Fruit fly (Drosophila melanogaster) whole organism, embryonic: ENCODE results near the gene Mical.
A peak's percentile ranks its signal among the peaks of the same experiment; 100 is the strongest.

ENCODE experiments used
- Adf1 ChIP-seq: fragments of 200-800 bp; sonication (Bioruptor generic); IDR thresholded peaks from 2 replicates; pipeline ENCODE4 v1.3.6; 2022; ENCODE audit warnings: missing biosample characterization, missing genetic modification characterization
- CG1024 ChIP-seq: fragments of 200-800 bp; sonication (Bioruptor generic); IDR thresholded peaks from 2 replicates; pipeline ENCODE4 v1.3.6; 2022; ENCODE audit warnings: missing biosample characterization, missing genetic modification characterization
- CG10267 ChIP-seq: fragments of 200-800 bp; sonication (Bioruptor generic); optimal IDR thresholded peaks from 2 replicates; lab custom pipeline; 2018; ENCODE audit warnings: missing biosample characterization, mild to moderate bottlenecking, missing genetic modification characterization, moderate library complexity
- CG10321 ChIP-seq: fragments of 200-800 bp; sonication (Bioruptor generic); IDR thresholded peaks from 2 replicates; pipeline ENCODE4 v1.3.6; 2022; ENCODE audit warnings: missing biosample characterization, missing genetic modification characterization
- CG11085 ChIP-seq: fragments of 200-800 bp; sonication (Bioruptor generic); IDR thresholded peaks from 2 replicates; pipeline ENCODE4 v1.3.6; 2022; ENCODE audit warnings: missing biosample characterization, missing genetic modification characterization
- CG12236 ChIP-seq: fragments of 200-800 bp; sonication (Bioruptor generic); optimal IDR thresholded peaks from 2 replicates; lab custom pipeline; 2016; ENCODE audit warnings: missing biosample characterization, missing genetic modification characterization
- CG12659 ChIP-seq: fragments of 200-800 bp; sonication (Bioruptor generic); optimal IDR thresholded peaks from 3 replicates; lab custom pipeline; 2017; ENCODE audit warnings: mild to moderate bottlenecking, missing biosample characterization, missing genetic modification reagents, missing genetic modification characterization
- CG14710 ChIP-seq: fragments of 200-800 bp; sonication (Bioruptor generic); optimal IDR thresholded peaks from 3 replicates; lab custom pipeline; 2019; ENCODE audit warnings: missing biosample characterization, mild to moderate bottlenecking, missing genetic modification characterization, moderate library complexity
- CG16779 ChIP-seq: fragments of 200-800 bp; sonication (Bioruptor generic); IDR thresholded peaks from 2 replicates; pipeline ENCODE4 v1.3.6; 2022; ENCODE audit warnings: missing biosample characterization, missing genetic modification characterization
- CG17802 ChIP-seq: fragments of 200-800 bp; sonication (Bioruptor generic); optimal IDR thresholded peaks from 2 replicates; lab custom pipeline; 2018; ENCODE audit warnings: missing biosample characterization, mild to moderate bottlenecking, missing genetic modification characterization, moderate library complexity
- CG18476 ChIP-seq: fragments of 200-800 bp; sonication (Bioruptor generic); optimal IDR thresholded peaks from 2 replicates; lab custom pipeline; 2016; ENCODE audit warnings: missing biosample characterization, mild to moderate bottlenecking, missing genetic modification characterization
- CG2129 ChIP-seq: fragments of 200-800 bp; sonication (Bioruptor generic); IDR thresholded peaks from 2 replicates; pipeline ENCODE4 v1.3.6; 2022; ENCODE audit warnings: missing biosample characterization, missing genetic modification characterization; ENCODE audit not compliant: partially characterized antibody
- CG30431 ChIP-seq: fragments of 200-800 bp; sonication (Bioruptor generic); optimal IDR thresholded peaks from 2 replicates; lab custom pipeline; 2017; ENCODE audit warnings: missing biosample characterization, missing genetic modification characterization
- CG31224 ChIP-seq: fragments of 200-800 bp; sonication (Bioruptor generic); IDR thresholded peaks from 2 replicates; pipeline ENCODE4 v1.3.6; 2022; ENCODE audit warnings: missing biosample characterization, missing genetic modification characterization
- CG31365 ChIP-seq: fragments of 200-800 bp; sonication (Bioruptor generic); optimal IDR thresholded peaks from 2 replicates; lab custom pipeline; 2018; ENCODE audit warnings: missing biosample characterization, mild to moderate bottlenecking, missing genetic modification characterization
- CG33213 ChIP-seq: fragments of 200-800 bp; sonication (Bioruptor generic); optimal IDR thresholded peaks from 3 replicates; lab custom pipeline; 2016; ENCODE audit warnings: missing biosample characterization, missing genetic modification characterization
- CG5180 ChIP-seq: fragments of 200-800 bp; sonication (Bioruptor generic); optimal IDR thresholded peaks from 3 replicates; lab custom pipeline; 2017; ENCODE audit warnings: missing biosample characterization, missing genetic modification characterization, mild to moderate bottlenecking, moderate library complexity, missing genetic modification reagents
- CG6683 ChIP-seq: fragments of 200-800 bp; sonication (Bioruptor generic); optimal IDR thresholded peaks from 2 replicates; lab custom pipeline; 2017; ENCODE audit warnings: missing biosample characterization, mild to moderate bottlenecking, missing genetic modification characterization, missing genetic modification reagents
- CG8089 ChIP-seq: fragments of 200-800 bp; sonication (Bioruptor generic); optimal IDR thresholded peaks from 3 replicates; lab custom pipeline; 2016; ENCODE audit warnings: missing biosample characterization, missing genetic modification characterization
- CG8478 ChIP-seq: fragments of >200 bp; optimal IDR thresholded peaks from 2 replicates; lab custom pipeline; 2018
- CG8944 ChIP-seq: fragments of 200-800 bp; sonication (Bioruptor generic); optimal IDR thresholded peaks from 3 replicates; lab custom pipeline; 2016; ENCODE audit warnings: missing biosample characterization, missing genetic modification characterization
- CG9727 ChIP-seq: fragments of 200-800 bp; sonication (Bioruptor generic); optimal IDR thresholded peaks from 3 replicates; lab custom pipeline; 2017; ENCODE audit warnings: missing biosample characterization, mild to moderate bottlenecking, missing genetic modification characterization
- CG9817 ChIP-seq: fragments of 200-800 bp; sonication (Bioruptor generic); optimal IDR thresholded peaks from 2 replicates; lab custom pipeline; 2018; ENCODE audit warnings: missing biosample characterization, mild to moderate bottlenecking, missing genetic modification characterization, moderate library complexity
- CG9876 ChIP-seq: fragments of 200-800 bp; sonication (Bioruptor generic); optimal IDR thresholded peaks from 2 replicates; lab custom pipeline; 2016; ENCODE audit warnings: missing biosample characterization, missing genetic modification characterization
- Deaf1 ChIP-seq: fragments of 200-800 bp; optimal IDR thresholded peaks from 3 replicates; lab custom pipeline; 2019; ENCODE audit warnings: missing biosample characterization, mild to moderate bottlenecking, missing genetic modification characterization, moderate library complexity
- GATAe ChIP-seq: fragments of 200-800 bp; sonication (Bioruptor generic); conservative IDR thresholded peaks from 2 replicates; pipeline ENCODE4 v1.3.6; 2022; ENCODE audit warnings: missing biosample characterization, missing genetic modification characterization
- HHEX ChIP-seq: fragments of 200-800 bp; sonication (Bioruptor generic); optimal IDR thresholded peaks from 3 replicates; lab custom pipeline; 2017; ENCODE audit warnings: missing biosample characterization, mild to moderate bottlenecking, missing genetic modification characterization, missing genetic modification reagents
- Lhr ChIP-seq: fragments of 200-800 bp; sonication (Bioruptor generic); optimal IDR thresholded peaks from 3 replicates; lab custom pipeline; 2017; ENCODE audit warnings: mild to moderate bottlenecking, missing biosample characterization, missing genetic modification reagents, missing genetic modification characterization
- MBD-R2 ChIP-seq: fragments of 200-800 bp; sonication (Bioruptor generic); IDR thresholded peaks from 2 replicates; pipeline ENCODE4 v1.3.6; 2022; ENCODE audit warnings: missing biosample characterization, missing genetic modification characterization
- Mrtf ChIP-seq: fragments of 200-800 bp; sonication (Bioruptor generic); IDR thresholded peaks from 3 replicates; pipeline ENCODE4 v1.3.6; 2022; ENCODE audit warnings: missing biosample characterization, missing genetic modification characterization
- Nf-YC ChIP-seq: fragments of 200-800 bp; optimal IDR thresholded peaks from 3 replicates; lab custom pipeline; 2019; ENCODE audit warnings: missing biosample characterization, mild to moderate bottlenecking, missing genetic modification characterization, moderate library complexity
- Oaz ChIP-seq: fragments of 200-800 bp; sonication (Bioruptor generic); IDR thresholded peaks from 2 replicates; pipeline ENCODE4 v1.3.6; 2022; ENCODE audit warnings: missing biosample characterization, missing genetic modification characterization
- Sox100B ChIP-seq: fragments of 200-800 bp; sonication (Bioruptor generic); optimal IDR thresholded peaks from 3 replicates; lab custom pipeline; 2018; ENCODE audit warnings: missing biosample characterization, mild to moderate bottlenecking, missing genetic modification characterization
- Taf1 ChIP-seq: fragments of 200-800 bp; sonication (Bioruptor generic); IDR thresholded peaks from 2 replicates; pipeline ENCODE4 v1.3.6; 2022; ENCODE audit warnings: missing biosample characterization, missing genetic modification characterization
- Tbp ChIP-seq: fragments of >200 bp; optimal IDR thresholded peaks from 2 replicates; lab custom pipeline; 2018; ENCODE audit warnings: missing biosample characterization, missing genetic modification characterization
- crc ChIP-seq: fragments of 200-800 bp; sonication (Bioruptor generic); optimal IDR thresholded peaks from 2 replicates; lab custom pipeline; 2016; ENCODE audit warnings: missing biosample characterization, missing genetic modification characterization
- cwo ChIP-seq: fragments of 200-800 bp; sonication (Bioruptor generic); optimal IDR thresholded peaks from 3 replicates; lab custom pipeline; 2017; ENCODE audit warnings: missing biosample characterization, missing genetic modification characterization, mild to moderate bottlenecking, moderate library complexity, missing genetic modification reagents
- dmrt11E ChIP-seq: fragments of 200-800 bp; sonication (Bioruptor generic); optimal IDR thresholded peaks from 3 replicates; lab custom pipeline; 2018; ENCODE audit warnings: missing biosample characterization, mild to moderate bottlenecking, missing genetic modification characterization, moderate library complexity
- eve ChIP-seq, 2 experiments: fragments of >200 bp; optimal IDR thresholded peaks; 2 replicates each; lab custom pipeline; 2017; ENCODE audit warnings: missing biosample characterization in 2 of 2, missing genetic modification characterization in 2 of 2
- ewg ChIP-seq: fragments of 200-800 bp; sonication (Bioruptor generic); optimal IDR thresholded peaks from 3 replicates; lab custom pipeline; 2017; ENCODE audit warnings: mild to moderate bottlenecking, missing biosample characterization, missing genetic modification reagents, missing genetic modification characterization
- fd64A ChIP-seq: fragments of 200-800 bp; sonication (Bioruptor generic); optimal IDR thresholded peaks from 3 replicates; lab custom pipeline; 2018; ENCODE audit warnings: missing biosample characterization, mild to moderate bottlenecking, missing genetic modification characterization
- fu2 ChIP-seq: fragments of 200-800 bp; sonication (Bioruptor generic); optimal IDR thresholded peaks from 2 replicates; lab custom pipeline; 2016; ENCODE audit warnings: missing biosample characterization, missing genetic modification characterization
- gce ChIP-seq: fragments of 200-800 bp; sonication (Bioruptor generic); IDR thresholded peaks from 3 replicates; pipeline ENCODE4 v1.3.6; 2022; ENCODE audit warnings: missing biosample characterization, missing genetic modification characterization
- gt ChIP-seq: fragments of 200-800 bp; sonication (Bioruptor generic); IDR thresholded peaks from 2 replicates; pipeline ENCODE4 v1.3.6; 2022; ENCODE audit warnings: missing biosample characterization, missing genetic modification characterization
- kni ChIP-seq: fragments of 200-800 bp; sonication (Bioruptor generic); optimal IDR thresholded peaks from 3 replicates; lab custom pipeline; 2017; ENCODE audit warnings: mild to moderate bottlenecking, missing biosample characterization, missing genetic modification reagents, missing genetic modification characterization
- nau ChIP-seq: fragments of 200-800 bp; sonication (Bioruptor generic); optimal IDR thresholded peaks from 3 replicates; lab custom pipeline; 2017; ENCODE audit warnings: missing biosample characterization, mild to moderate bottlenecking, missing genetic modification characterization, missing genetic modification reagents
- pho ChIP-seq: fragments of 200-800 bp; sonication (Bioruptor generic); optimal IDR thresholded peaks from 2 replicates; lab custom pipeline; 2016; ENCODE audit warnings: missing biosample characterization, missing genetic modification characterization
- salm ChIP-seq: fragments of 200-800 bp; sonication (Bioruptor generic); optimal IDR thresholded peaks from 2 replicates; lab custom pipeline; 2018; ENCODE audit warnings: missing biosample characterization, mild to moderate bottlenecking, missing genetic modification characterization
- sens ChIP-seq: fragments of 200-800 bp; sonication (Bioruptor generic); peaks from one replicate; lab custom pipeline; 2016; ENCODE audit warnings: missing biosample characterization, missing genetic modification characterization
- seq ChIP-seq: fragments of 200-800 bp; sonication (Bioruptor generic); IDR thresholded peaks from 2 replicates; pipeline ENCODE4 v1.3.6; 2022; ENCODE audit warnings: missing biosample characterization, missing genetic modification characterization
- tgo ChIP-seq: fragments of 200-800 bp; sonication (Bioruptor generic); IDR thresholded peaks from 3 replicates; pipeline ENCODE4 v1.3.6; 2022; ENCODE audit warnings: missing biosample characterization, missing genetic modification characterization

The Mical gene

DNA sequence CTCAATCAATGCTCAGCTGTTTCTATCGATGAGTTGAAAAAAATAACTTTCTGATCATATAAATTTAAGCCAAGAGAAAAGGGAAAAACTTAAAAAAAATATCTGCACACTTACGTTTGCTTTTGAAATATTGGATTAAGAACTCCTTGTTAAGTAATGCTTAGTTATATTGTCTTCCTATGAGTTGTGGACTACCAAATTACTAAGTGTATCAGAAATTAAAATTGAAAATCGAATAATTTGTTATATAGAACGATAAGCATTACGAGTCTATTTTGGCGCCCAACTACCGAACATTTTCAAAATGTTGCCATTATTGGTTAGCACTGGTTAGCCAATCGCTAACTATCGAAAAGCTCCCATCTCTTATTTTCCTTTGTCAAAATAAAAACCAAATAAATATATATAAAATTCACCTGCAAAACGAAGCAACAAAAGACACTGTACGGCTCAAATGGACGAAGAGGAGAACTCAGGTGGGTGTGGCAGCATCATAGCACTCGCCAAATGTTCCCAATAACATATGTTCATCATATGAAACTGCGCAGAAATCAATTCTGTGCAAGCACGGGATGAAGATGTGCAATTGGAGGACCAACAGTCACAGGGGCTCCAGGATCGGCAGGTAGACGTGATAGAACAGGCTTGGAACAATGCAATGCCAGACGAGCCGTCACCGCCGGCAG lies 6.3 kb upstream of the Mical start, which contains the start of gene ohgt (continued):
- TF ChIP-seq HHEX (GFP tag; lab: Kevin White, UChicago) (no peak), Adf1 (GFP tag; lab: Robert Waterston, UW) (no peak), Nf-YC (tag; lab: Kevin White, UChicago) (peak; percentile 44), GATAe (GFP tag; lab: Robert Waterston, UW) (no peak), gt (GFP tag; lab: Robert Waterston, UW) (no peak), Sox100B (GFP tag; lab: Kevin White, UChicago) (no peak), tgo (GFP tag; lab: Robert Waterston, UW) (no peak), eve (GFP tag; optimal IDR thresholded peaks at IDR 0.05; lab: Kevin White, UChicago) (no peak), CG12236 (GFP tag; lab: Kevin White, UChicago) (no peak), dmrt11E (tag; lab: Kevin White, UChicago) (peak; percentile 35), MBD-R2 (GFP tag; lab: Robert Waterston, UW) (peak; percentile 20; the same call in 1 of the 2 replicates), Oaz (no peak), CG8089 (no peak), ewg (GFP tag; lab: Kevin White, UChicago) (peak; percentile 4), CG12659 (GFP tag; lab: Kevin White, UChicago) (peak; percentile 32), CG6683 (GFP tag; lab: Kevin White, UChicago) (no peak), Lhr (GFP tag; lab: Kevin White, UChicago) (peak; percentile 22), CG31365 (tag; lab: Kevin White, UChicago) (no peak), CG16779 (GFP tag; lab: Robert Waterston, UW) (no peak), fd64A (GFP tag; lab: Kevin White, UChicago) (no peak), sens (GFP tag; lab: Kevin White, UChicago) (peak; percentile 81), seq (GFP tag; lab: Robert Waterston, UW) (no peak), Taf1 (GFP tag; lab: Robert Waterston, UW) (no peak), cwo (no peak), CG10321 (GFP tag; lab: Robert Waterston, UW) (no peak), nau (GFP tag; lab: Kevin White, UChicago) (no peak), CG8478 (lab: Kevin White, UChicago) (no peak), CG8944 (GFP tag; lab: Kevin White, UChicago) (no peak), CG1024 (GFP tag; lab: Robert Waterston, UW) (no peak), CG9817 (no peak), CG30431 (GFP tag; lab: Kevin White, UChicago) (no peak), CG14710 (tag; lab: Kevin White, UChicago) (peak; percentile 67), salm (tag; lab: Kevin White, UChicago) (no peak), crc (GFP tag; lab: Kevin White, UChicago) (no peak), CG18476 (GFP tag; lab: Kevin White, UChicago) (peak; percentile 27), Deaf1 (tag; lab: Kevin White, UChicago) (no peak), CG5180 (GFP tag; lab: Kevin White, UChicago) (no peak), CG9876 (GFP tag; lab: Kevin White, UChicago) (no peak), CG31224 (GFP tag; lab: Robert Waterston, UW) (no peak), pho (GFP tag; lab: Kevin White, UChicago) (peak; percentile 14), CG11085 (GFP tag; lab: Robert Waterston, UW) (no peak), kni (GFP tag; lab: Kevin White, UChicago) (no peak), Mrtf (GFP tag; lab: Robert Waterston, UW) (no peak), CG2129 (GFP tag; lab: Robert Waterston, UW) (no peak), gce (GFP tag; lab: Robert Waterston, UW) (no peak), Tbp (GFP tag; lab: Kevin White, UChicago) (no peak), CG9727 (GFP tag; lab: Kevin White, UChicago) (peak; percentile 8), CG17802 (tag; lab: Kevin White, UChicago) (no peak), fu2 (no peak), CG10267 (peak; percentile 74), CG33213 (GFP tag; lab: Kevin White, UChicago) (no peak)
